Worm (Caenorhabditis elegans) whole organism, late embryonic: ENCODE results near the gene T04C12.7.

Experiments
- F13H6.1 ChIP-seq: sonication (generic microtip); optimal IDR thresholded peaks from 2 replicates; lab custom pipeline; 2016; ENCODE audit warnings: missing genetic modification characterization, missing compliant biosample characterization
- Y22D7AL.16 ChIP-seq: sonication (generic microtip); optimal IDR thresholded peaks from 2 replicates; lab custom pipeline; 2016; ENCODE audit warnings: missing genetic modification characterization, missing compliant biosample characterization
- ama-1 ChIP-seq: fragments of 150-350 bp; optimal IDR thresholded peaks from 2 replicates; lab custom pipeline; 2014
- elt-2 ChIP-seq: sonication (generic microtip); optimal IDR thresholded peaks from 2 replicates; lab custom pipeline; 2016; ENCODE audit warnings: missing genetic modification reagents, missing genetic modification characterization, missing compliant biosample characterization
- lin-11 ChIP-seq: fragments of 200-800 bp; sonication (Bioruptor generic); optimal IDR thresholded peaks from 2 replicates; lab custom pipeline; 2018; ENCODE audit warnings: mild to moderate bottlenecking, missing genetic modification characterization, missing compliant biosample characterization
- mec-3 ChIP-seq: sonication (generic microtip); optimal IDR thresholded peaks from 2 replicates; lab custom pipeline; 2016; ENCODE audit warnings: borderline replicate concordance, missing genetic modification characterization, missing compliant biosample characterization
- nhr-11 ChIP-seq: fragments of 150-350 bp; optimal IDR thresholded peaks from 2 replicates; lab custom pipeline; 2014; ENCODE audit warnings: missing biosample characterization, missing genetic modification characterization
- pag-3 ChIP-seq: sonication (generic microtip); optimal IDR thresholded peaks from 2 replicates; lab custom pipeline; 2016; ENCODE audit warnings: missing compliant biosample characterization, missing genetic modification characterization, borderline replicate concordance
- pha-4 ChIP-seq: fragments of 150-350 bp; optimal IDR thresholded peaks from 2 replicates; lab custom pipeline; 2018; ENCODE audit warnings: missing biosample characterization, missing genetic modification reagents, missing genetic modification characterization
- pqm-1 ChIP-seq: sonication (generic microtip); optimal IDR thresholded peaks from 2 replicates; lab custom pipeline; 2016; ENCODE audit warnings: missing genetic modification characterization, missing compliant biosample characterization
- unc-55 ChIP-seq: sonication (generic microtip); optimal IDR thresholded peaks from 2 replicates; lab custom pipeline; 2017; ENCODE audit warnings: missing biosample characterization, missing genetic modification reagents, missing genetic modification characterization

DNA sequence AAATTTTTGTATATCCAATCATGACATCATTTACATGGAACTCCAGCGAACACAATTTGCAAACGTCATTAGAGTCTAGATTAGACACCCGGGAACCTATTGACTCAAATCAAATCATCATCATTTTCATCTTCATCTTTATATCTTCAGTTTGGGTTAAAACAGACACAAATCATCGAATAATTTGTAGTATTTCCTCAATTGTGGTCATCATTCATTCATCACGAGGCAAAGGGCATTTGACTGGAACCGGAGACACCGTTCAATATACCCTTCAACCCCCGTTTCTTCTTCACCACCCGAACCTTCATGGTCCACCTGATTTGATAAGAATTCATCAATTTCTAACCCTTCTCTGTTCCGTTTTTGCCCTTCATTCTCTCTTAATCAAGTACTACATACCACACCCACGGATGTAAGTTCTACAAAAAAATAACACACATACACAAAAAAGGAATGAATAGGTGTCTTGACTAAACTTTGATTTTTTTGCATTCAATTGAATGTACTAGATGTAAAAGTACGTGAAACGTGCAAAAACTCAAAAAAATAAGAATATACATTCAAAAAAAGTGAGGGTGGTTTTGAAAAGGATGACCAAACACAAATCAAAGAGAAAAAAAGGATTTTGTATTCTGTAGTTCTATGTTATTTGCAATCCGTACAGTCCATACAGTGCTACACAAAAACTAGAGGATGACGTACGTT is 36.9 kb upstream of the T04C12.7 start:
- TF ChIP-seq nhr-11 (tag; lab: Kevin White, UChicago) (no peak), pqm-1 (tag; lab: Kevin White, UChicago) (no peak), pag-3 (tag; lab: Kevin White, UChicago) (no peak), pha-4 (tag; lab: Kevin White, UChicago) (no peak), mec-3 (no peak), lin-11 (tag; lab: Kevin White, UChicago) (no peak), ama-1 (lab: Kevin White, UChicago) (no peak), F13H6.1 (tag; lab: Kevin White, UChicago) (no peak), Y22D7AL.16 (no peak), unc-55 (GFP tag; lab: Kevin White, UChicago) (no peak), elt-2 (tag; lab: Kevin White, UChicago) (no peak)
